Fruit fly (Drosophila melanogaster): ENCODE results near the gene CG17122.

DNA sequence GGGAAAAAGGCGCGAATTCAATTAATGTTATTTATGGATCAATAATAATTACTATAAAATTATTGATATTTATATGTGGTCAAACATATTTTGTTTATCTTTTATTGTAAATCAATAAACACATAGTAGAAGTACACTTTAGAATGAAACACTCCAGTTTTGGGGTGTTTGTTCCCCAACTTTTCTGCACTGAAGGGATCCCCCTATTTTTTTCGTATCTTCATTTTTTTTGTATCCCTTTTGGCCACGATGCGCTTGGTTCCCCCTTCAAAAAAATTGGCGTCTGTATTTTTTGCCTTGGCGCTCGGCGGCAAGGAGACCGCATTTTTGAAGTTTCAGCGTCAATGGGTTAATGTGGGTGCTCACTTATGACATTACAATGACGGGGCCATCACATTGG, 34.4 kb downstream of the CG17122 start, which contains the start of gene Clc:
- no peak for TF ChIP-seq Vsx1 (GFP tag; optimal IDR thresholded peaks at IDR 0.05)
- TF ChIP-seq inv (GFP tag; IDR thresholded peaks at IDR 0.05; ENCODE audit: partially characterized antibody) = no peak
- TF ChIP-seq CG34224 (GFP tag; IDR thresholded peaks at IDR 0.05; ENCODE audit: partially characterized antibody) = no peak

Data from whole organism, embryonic.